Worm (Caenorhabditis elegans) whole organism, L1 larva: ENCODE results near the gene aptf-4.

Source experiments
- ceh-63 ChIP-seq: fragments of 200-800 bp; sonication (Bioruptor generic); optimal IDR thresholded peaks from 2 replicates; lab custom pipeline; 2018; ENCODE audit warnings: mild to moderate bottlenecking, missing genetic modification characterization, missing compliant biosample characterization
- nhr-12 ChIP-seq: sonication (generic microtip); optimal IDR thresholded peaks from 2 replicates; lab custom pipeline; 2017; ENCODE audit warnings: missing biosample characterization, missing genetic modification characterization

ce11 chrII:8545315-8545714 is 45.5 kb upstream of the aptf-4 start, which contains the start of gene decr-1.2:
- TF ChIP-seq nhr-12 (tag; lab: Kevin White, UChicago) (no peak), ceh-63 (GFP tag; lab: Kevin White, UChicago) (no peak)
